Worm (Caenorhabditis elegans) whole organism, L1 larva: ENCODE results near the gene Y54E2A.5.

Experiments
- C04F5.9 ChIP-seq: sonication (generic microtip); optimal IDR thresholded peaks from 2 replicates; lab custom pipeline; 2016; ENCODE audit warnings: missing genetic modification characterization, missing compliant biosample characterization
- blmp-1 ChIP-seq: fragments of 150-350 bp; optimal IDR thresholded peaks from 2 replicates; lab custom pipeline; 2014; ENCODE audit warnings: missing biosample characterization, missing genetic modification characterization
- dsc-1 ChIP-seq: sonication (generic microtip); optimal IDR thresholded peaks from 2 replicates; lab custom pipeline; 2016; ENCODE audit warnings: mild to moderate bottlenecking, missing genetic modification characterization, missing compliant biosample characterization
- elt-3 ChIP-seq, 6 experiments: fragments of 150-350 bp in 1 of 6; sonication (generic microtip); optimal IDR thresholded peaks; 2 replicates each; lab custom pipeline; 2017 to 2018; ENCODE audit warnings: missing biosample characterization in 6 of 6, missing genetic modification characterization in 6 of 6, inconsistent platforms in 1 of 6
- fkh-10 ChIP-seq: sonication (generic microtip); optimal IDR thresholded peaks from 2 replicates; lab custom pipeline; 2017; ENCODE audit warnings: missing biosample characterization, missing genetic modification reagents, missing genetic modification characterization
- hlh-4 ChIP-seq: sonication (generic microtip); optimal IDR thresholded peaks from 2 replicates; lab custom pipeline; 2016; ENCODE audit warnings: mild to moderate bottlenecking, missing genetic modification characterization, missing compliant biosample characterization
- isw-1 ChIP-seq: fragments of 200-800 bp; sonication (Bioruptor generic); IDR thresholded peaks from 2 replicates; pipeline ENCODE4 v1.3.6; 2022; ENCODE audit warnings: missing genetic modification characterization, missing compliant biosample characterization
- mdl-1 ChIP-seq, 2 experiments: fragments of 150-350 bp; optimal IDR thresholded peaks; 2 replicates each; lab custom pipeline; 2014 to 2017; ENCODE audit warnings: missing biosample characterization in 2 of 2, missing genetic modification characterization in 2 of 2, inconsistent platforms in 1 of 2
- nhr-12 ChIP-seq: sonication (generic microtip); optimal IDR thresholded peaks from 2 replicates; lab custom pipeline; 2017; ENCODE audit warnings: missing biosample characterization, missing genetic modification characterization
- nhr-237 ChIP-seq: fragments of 150-350 bp; optimal IDR thresholded peaks from 2 replicates; lab custom pipeline; 2014; ENCODE audit warnings: missing biosample characterization, missing genetic modification characterization
- sox-4 ChIP-seq: sonication (generic microtip); optimal IDR thresholded peaks from 2 replicates; lab custom pipeline; 2016; ENCODE audit warnings: missing genetic modification characterization, missing compliant biosample characterization
- unc-62 ChIP-seq: fragments of 150-350 bp; optimal IDR thresholded peaks from 2 replicates; lab custom pipeline; 2014; ENCODE audit warnings: missing biosample characterization, missing genetic modification reagents, missing genetic modification characterization

ce11 chrII:14798047-14798522, 40.5 kb upstream of the Y54E2A.5 start, which contains the start of gene tbc-20:
- TF ChIP-seq hlh-4 (tag; lab: Kevin White, UChicago) = no peak
- TF ChIP-seq nhr-12 (tag; lab: Kevin White, UChicago) = no peak
- TF ChIP-seq mdl-1 (tag; optimal IDR thresholded peaks at IDR 0.05; lab: Kevin White, UChicago) = no peak
- no peak for TF ChIP-seq C04F5.9 (tag; lab: Kevin White, UChicago)
- TF ChIP-seq dsc-1 (tag; lab: Kevin White, UChicago) = peak; percentile 4
- TF ChIP-seq unc-62 (GFP tag; lab: Kevin White, UChicago) = no peak
- TF ChIP-seq nhr-237 = no peak
- no peak for TF ChIP-seq fkh-10 (GFP tag; lab: Kevin White, UChicago)
- no peak for TF ChIP-seq sox-4 (tag; lab: Kevin White, UChicago)
- TF ChIP-seq blmp-1 (tag; lab: Kevin White, UChicago) = peak; percentile 14
- TF ChIP-seq isw-1 (GFP tag; lab: Robert Waterston, UW) = no peak
- TF ChIP-seq elt-3 (tag; optimal IDR thresholded peaks at IDR 0.05; lab: Kevin White, UChicago) = no peak
